Worm (Caenorhabditis elegans) whole organism, L1 larva: ENCODE measurements around the gene cul-6.

ENCODE experiments used
- C16A3.4 ChIP-seq: fragments of 150-350 bp; optimal IDR thresholded peaks from 2 replicates; lab custom pipeline; 2014; ENCODE audit warnings: missing biosample characterization, missing genetic modification characterization
- ama-1 ChIP-seq: fragments of 150-350 bp; optimal IDR thresholded peaks from 2 replicates; lab custom pipeline; 2014
- efl-1 ChIP-seq, 4 experiments: fragments of 150-350 bp; optimal IDR thresholded peaks in 3 of 4; peaks in 1 of 4; 1 replicate in 1 of 4; 2 replicates in 3 of 4; lab custom pipeline; 2014; ENCODE audit warnings: missing biosample characterization in 2 of 4, missing genetic modification characterization in 2 of 4, missing genetic modification reagents in 2 of 4
- elt-2 ChIP-seq: sonication (generic microtip); optimal IDR thresholded peaks from 2 replicates; lab custom pipeline; 2016; ENCODE audit warnings: missing genetic modification characterization, mild to moderate bottlenecking, inconsistent platforms, missing compliant biosample characterization, missing genetic modification reagents
- elt-3 ChIP-seq, 6 experiments: fragments of 150-350 bp in 1 of 6; sonication (generic microtip); optimal IDR thresholded peaks; 2 replicates each; lab custom pipeline; 2017 to 2018; ENCODE audit warnings: missing biosample characterization in 6 of 6, missing genetic modification characterization in 6 of 6, inconsistent platforms in 1 of 6
- lin-39 ChIP-seq: fragments of 150-350 bp; optimal IDR thresholded peaks from 2 replicates; lab custom pipeline; 2014; ENCODE audit warnings: missing biosample characterization, missing genetic modification reagents, missing genetic modification characterization
- mdl-1 ChIP-seq, 2 experiments: fragments of 150-350 bp; optimal IDR thresholded peaks; 2 replicates each; lab custom pipeline; 2014 to 2017; ENCODE audit warnings: missing biosample characterization in 2 of 2, missing genetic modification characterization in 2 of 2, inconsistent platforms in 1 of 2
- nhr-11 ChIP-seq: fragments of 150-350 bp; optimal IDR thresholded peaks from 2 replicates; lab custom pipeline; 2014; ENCODE audit warnings: missing biosample characterization, missing genetic modification characterization
- nhr-237 ChIP-seq: fragments of 150-350 bp; optimal IDR thresholded peaks from 2 replicates; lab custom pipeline; 2014; ENCODE audit warnings: missing biosample characterization, missing genetic modification characterization
- skn-1 ChIP-seq: fragments of 150-350 bp; optimal IDR thresholded peaks from 2 replicates; lab custom pipeline; 2014; ENCODE audit warnings: missing biosample characterization, missing genetic modification characterization
- sup-37 ChIP-seq: fragments of 200-800 bp; sonication (Bioruptor generic); optimal IDR thresholded peaks from 2 replicates; lab custom pipeline; 2018; ENCODE audit warnings: mild to moderate bottlenecking, missing genetic modification characterization, missing compliant biosample characterization
- unc-86 ChIP-seq: sonication (generic microtip); optimal IDR thresholded peaks from 2 replicates; lab custom pipeline; 2016; ENCODE audit warnings: missing genetic modification characterization, missing compliant biosample characterization
- ztf-11 ChIP-seq, 2 experiments: sonication (generic microtip); optimal IDR thresholded peaks; 2 replicates each; lab custom pipeline; 2016 to 2017; ENCODE audit warnings: missing genetic modification characterization in 2 of 2, missing biosample characterization in 1 of 2, missing compliant biosample characterization in 1 of 2

ce11 chrIV:12540242-12540641, 50.0 kb downstream of the cul-6 start:
- TF ChIP-seq lin-39 (tag; lab: Kevin White, UChicago): no peak
- no peak for TF ChIP-seq C16A3.4
- TF ChIP-seq sup-37 (GFP tag; lab: Kevin White, UChicago): no peak
- no peak for TF ChIP-seq efl-1 (optimal IDR thresholded peaks at IDR 0.05; lab: Kevin White, UChicago)
- TF ChIP-seq efl-1 (GFP tag; optimal IDR thresholded peaks at IDR 0.05 in 1 of 2; lab: Kevin White, UChicago): no peak
- TF ChIP-seq unc-86 (tag; lab: Kevin White, UChicago): no peak
- TF ChIP-seq ztf-11 (tag; optimal IDR thresholded peaks at IDR 0.05; lab: Kevin White, UChicago): no peak
- TF ChIP-seq ama-1 (lab: Kevin White, UChicago): no peak
- TF ChIP-seq nhr-237 (tag; lab: Kevin White, UChicago): no peak
- TF ChIP-seq elt-3 (tag; optimal IDR thresholded peaks at IDR 0.05; lab: Kevin White, UChicago): no peak
- TF ChIP-seq skn-1 (tag; lab: Kevin White, UChicago): no peak
- no peak for TF ChIP-seq mdl-1 (tag; optimal IDR thresholded peaks at IDR 0.05; lab: Kevin White, UChicago)
- TF ChIP-seq nhr-11: no peak
- no peak for TF ChIP-seq elt-2 (tag; lab: Kevin White, UChicago)
